Fruit fly (Drosophila melanogaster): ENCODE measurements around the gene rtp.

The rtp gene

DNA sequence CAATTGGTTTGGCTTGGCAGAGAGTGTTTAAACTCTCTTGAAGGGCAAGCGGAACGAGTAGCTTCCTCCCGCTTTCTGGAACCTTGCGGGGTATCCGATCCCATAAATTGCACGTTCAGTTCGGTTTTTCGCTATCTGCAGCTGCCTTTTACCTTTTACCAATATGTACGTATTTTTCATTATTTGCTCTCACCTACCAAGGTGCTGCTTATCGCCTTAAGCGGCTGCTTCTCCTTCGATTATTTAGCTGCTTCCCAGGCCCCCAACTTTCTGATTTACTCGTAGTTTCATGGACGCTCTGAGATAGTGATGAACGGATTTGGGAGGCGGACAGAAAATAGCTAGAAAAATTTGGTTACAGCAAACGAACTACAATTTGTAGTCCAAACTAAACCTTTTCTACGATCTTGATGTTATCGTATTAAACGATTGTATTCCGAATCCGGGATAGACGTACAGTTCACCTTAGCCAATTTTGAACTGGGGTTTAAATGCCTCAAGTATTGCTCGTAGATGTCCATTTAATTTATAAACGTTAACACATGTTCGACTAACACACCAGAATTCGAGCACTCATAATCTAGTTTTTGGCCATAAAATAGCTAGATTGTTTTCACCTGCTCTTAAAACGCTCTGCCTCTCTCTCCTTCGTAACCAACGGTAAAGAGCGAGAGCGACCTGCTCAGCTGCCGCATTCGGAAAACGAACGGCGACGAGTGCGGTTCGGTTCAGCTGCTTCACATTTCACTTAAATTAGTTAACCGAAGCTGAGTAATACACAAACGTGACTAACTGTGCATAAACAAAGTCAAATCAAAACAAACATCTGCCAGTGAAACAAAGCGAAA is 27.4 kb upstream of the rtp start (continued):
- 0 out of 3 replicates have a peak, but pooled peaks have one; percentile 4 for TF ChIP-seq Doc3 (GFP tag; IDR thresholded peaks at IDR 0.05; ENCODE audit: partially characterized antibody)
- TF ChIP-seq CG4424 (GFP tag; optimal IDR thresholded peaks at IDR 0.05), result peak; percentile 28
- peak; percentile 26 for TF ChIP-seq phol (tag; optimal IDR thresholded peaks at IDR 0.05)
- no peak for TF ChIP-seq CG3065 (GFP tag; optimal IDR thresholded peaks at IDR 0.05)
- no peak for TF ChIP-seq Myb (GFP tag; optimal IDR thresholded peaks at IDR 0.05)
- peak; percentile 31 for TF ChIP-seq D19A (tag; optimal IDR thresholded peaks at IDR 0.05)
- TF ChIP-seq lilli (GFP tag; optimal IDR thresholded peaks at IDR 0.05), result peak; percentile 39
- TF ChIP-seq CG11504 (tag; optimal IDR thresholded peaks at IDR 0.05), result peak; percentile 63
- TF ChIP-seq lola (GFP tag; optimal IDR thresholded peaks at IDR 0.05), result peak in 2 of 3 experiments; percentile 35 to 51
- TF ChIP-seq CG17361 (GFP tag; IDR thresholded peaks at IDR 0.05), result peak; percentile 72; the same call in 2 of the 3 replicates
- TF ChIP-seq CG13296 (GFP tag; optimal IDR thresholded peaks at IDR 0.05), result peak; percentile 54
- peak; percentile 91; the same call in 2 of the 4 replicates for TF ChIP-seq chinmo (GFP tag; IDR thresholded peaks at IDR 0.05; ENCODE audit: partially characterized antibody)
- TF ChIP-seq Hey (tag; optimal IDR thresholded peaks at IDR 0.05), result no peak
- peak in 1 of 3 experiments; percentile 56 for TF ChIP-seq Stat92E (GFP tag; optimal IDR thresholded peaks at IDR 0.05)
- peak in 1 of 2 experiments; percentile 15 for TF ChIP-seq Eip74EF (GFP tag; optimal IDR thresholded peaks at IDR 0.05)
- TF ChIP-seq cwo (GFP tag; optimal IDR thresholded peaks at IDR 0.05), result peak; percentile 61
- TF ChIP-seq CG4854 (GFP tag; optimal IDR thresholded peaks at IDR 0.05), result no peak
- TF ChIP-seq CG11093 (GFP tag; IDR thresholded peaks at IDR 0.05), result no peak
- peak; percentile 33 for TF ChIP-seq CG6854 (GFP tag; optimal IDR thresholded peaks at IDR 0.05)
- TF ChIP-seq CG7928 (GFP tag; optimal IDR thresholded peaks at IDR 0.05), result no peak
- TF ChIP-seq Sry-δ (GFP tag; optimal IDR thresholded peaks at IDR 0.05), result peak; percentile 16
- peak; percentile 34 for TF ChIP-seq CG12744 (GFP tag; optimal IDR thresholded peaks at IDR 0.05)
- no peak; the same call in 1 of the 2 replicates for TF ChIP-seq amos (GFP tag; IDR thresholded peaks at IDR 0.05; ENCODE audit: partially characterized antibody)
- TF ChIP-seq Vsx1 (GFP tag; optimal IDR thresholded peaks at IDR 0.05), result peak; percentile 38
- TF ChIP-seq CG7786 (GFP tag; optimal IDR thresholded peaks at IDR 0.05), result no peak
- no peak for TF ChIP-seq hth (optimal IDR thresholded peaks at IDR 0.05)
- no peak for TF ChIP-seq CG17912 (GFP tag; optimal IDR thresholded peaks at IDR 0.05)
- peak; percentile 13 for TF ChIP-seq ind (GFP tag; optimal IDR thresholded peaks at IDR 0.05)
- TF ChIP-seq CG18262 (tag; optimal IDR thresholded peaks at IDR 0.05), result peak; percentile 47
- no peak for TF ChIP-seq Lpt (GFP tag; optimal IDR thresholded peaks at IDR 0.05)
- TF ChIP-seq Aef1 (GFP tag; IDR thresholded peaks at IDR 0.05), result no peak
- no peak for TF ChIP-seq Nf-YA (GFP tag; IDR thresholded peaks at IDR 0.05)
- peak; percentile 65 for TF ChIP-seq ci (GFP tag; IDR thresholded peaks at IDR 0.05)
- TF ChIP-seq CG1233 (GFP tag; optimal IDR thresholded peaks at IDR 0.05), result peak; percentile 23
- peak; percentile 33 for TF ChIP-seq scrt (GFP tag; optimal IDR thresholded peaks at IDR 0.05)
- no peak for TF ChIP-seq sim (GFP tag; IDR thresholded peaks at IDR 0.05)
- TF ChIP-seq Sox100B (GFP tag; optimal IDR thresholded peaks at IDR 0.05), result peak; percentile 61
- TF ChIP-seq CG12155 (GFP tag; optimal IDR thresholded peaks at IDR 0.05), result peak; percentile 49
- no peak for TF ChIP-seq C15 (GFP tag; IDR thresholded peaks at IDR 0.05)
- peak; percentile 28 for TF ChIP-seq CG12769 (tag; optimal IDR thresholded peaks at IDR 0.05)
- TF ChIP-seq CG11696 (GFP tag; IDR thresholded peaks at IDR 0.05), result no peak
- no peak for TF ChIP-seq CG10462 (GFP tag; optimal IDR thresholded peaks at IDR 0.05)
- TF ChIP-seq Med (GFP tag), result peak; percentile 71
- TF ChIP-seq CG6689 (GFP tag; IDR thresholded peaks at IDR 0.05), result no peak; the same call in 1 of the 2 replicates
- TF ChIP-seq Meics (GFP tag; optimal IDR thresholded peaks at IDR 0.05), result peak; percentile 56
- no peak for TF ChIP-seq jumu (GFP tag; optimal IDR thresholded peaks at IDR 0.05)
- peak; percentile 29 for TF ChIP-seq Side (GFP tag; optimal IDR thresholded peaks at IDR 0.05)
- peak; percentile 45 for TF ChIP-seq odd (GFP tag; optimal IDR thresholded peaks at IDR 0.05)
